Worm (Caenorhabditis elegans): ENCODE measurements around the gene F01G10.5.

DNA sequence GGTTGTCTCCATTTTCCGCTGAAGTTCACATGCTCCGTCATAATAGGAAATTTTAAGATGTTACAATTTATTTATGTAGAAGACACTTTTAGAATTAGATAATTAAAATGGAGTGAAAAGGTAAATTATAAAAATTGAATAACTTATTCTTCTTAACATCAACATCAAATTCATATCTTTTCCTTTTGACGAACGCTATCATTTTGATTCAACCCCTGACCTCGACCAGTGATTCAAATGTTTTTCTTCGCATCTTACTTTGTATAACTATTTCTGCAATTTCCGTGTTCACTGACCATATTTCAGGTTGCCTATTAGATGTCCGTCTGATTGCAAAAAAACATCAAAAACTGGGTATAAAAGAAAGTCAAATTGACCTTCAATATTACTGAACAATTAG, 46.1 kb upstream of the F01G10.5 start, which contains the start of gene Y43C5A.7:
- TF ChIP-seq tbx-37 (GFP tag; conservative IDR thresholded peaks at IDR 0.05), result no peak
- TF ChIP-seq ets-7 (tag; optimal IDR thresholded peaks at IDR 0.05), result no peak

All from whole organism, early embryonic.